Worm (Caenorhabditis elegans): ENCODE results near the gene cdk-11.2.
A peak's percentile ranks its signal among the peaks of the same experiment; 100 is the strongest.

cdk-11.2 gene

ce11 chrX:10372556-10372955 lies 47.0 kb downstream of the cdk-11.2 start, which contains the start of gene Y49A10A.2:
Gene Y49A10A.2 (minus strand): TSS chrX:10372664.
- TF ChIP-seq mls-2 (tag; optimal IDR thresholded peaks at IDR 0.05) (no peak), elt-1 (tag; optimal IDR thresholded peaks at IDR 0.05; ENCODE audit: borderline replicate concordance, insufficient read depth) (no peak), ceh-83 (GFP tag; optimal IDR thresholded peaks at IDR 0.05) (no peak), ces-1 (GFP tag; optimal IDR thresholded peaks at IDR 0.05) (peak; percentile 50), nhr-28 (tag; optimal IDR thresholded peaks at IDR 0.05) (no peak), pha-4 (tag; optimal IDR thresholded peaks at IDR 0.05) (peak; percentile 39), nhr-237 (tag; optimal IDR thresholded peaks at IDR 0.05) (no peak), mab-5 (tag; optimal IDR thresholded peaks at IDR 0.05) (no peak), ceh-43 (GFP tag; optimal IDR thresholded peaks at IDR 0.05) (no peak), cnd-1 (tag; optimal IDR thresholded peaks at IDR 0.05) (peak; percentile 88), unc-39 (tag; optimal IDR thresholded peaks at IDR 0.05) (no peak), unc-62 (GFP tag; optimal IDR thresholded peaks at IDR 0.05) (no peak), flh-1 (GFP tag; optimal IDR thresholded peaks at IDR 0.05) (no peak), elt-3 (tag; optimal IDR thresholded peaks at IDR 0.05) (no peak), M03D4.4 (tag; optimal IDR thresholded peaks at IDR 0.05) (peak; percentile 36), nhr-2 (tag; optimal IDR thresholded peaks at IDR 0.05) (no peak), sem-2 (GFP tag; optimal IDR thresholded peaks at IDR 0.05) (no peak), bed-3 (GFP tag; optimal IDR thresholded peaks at IDR 0.05) (no peak), hlh-1 (tag; optimal IDR thresholded peaks at IDR 0.05) (peak; percentile 50), nhr-76 (tag; optimal IDR thresholded peaks at IDR 0.05) (no peak), sptf-1 (tag; optimal IDR thresholded peaks at IDR 0.05) (no peak), nhr-12 (tag; optimal IDR thresholded peaks at IDR 0.05) (no peak), ham-2 (GFP tag; optimal IDR thresholded peaks at IDR 0.05) (peak; percentile 27), zip-8 (tag; optimal IDR thresholded peaks at IDR 0.05) (no peak), ztf-11 (tag; optimal IDR thresholded peaks at IDR 0.05) (no peak), lin-32 (GFP tag; optimal IDR thresholded peaks at IDR 0.05) (peak; percentile 82), drap-1 (GFP tag; optimal IDR thresholded peaks at IDR 0.05) (no peak), blmp-1 (tag; optimal IDR thresholded peaks at IDR 0.05) (no peak), snpc-4 (tag; optimal IDR thresholded peaks at IDR 0.05) (no peak), lin-13 (tag; optimal IDR thresholded peaks at IDR 0.05) (no peak), lsy-2 (tag; optimal IDR thresholded peaks at IDR 0.05) (no peak), mep-1 (tag; optimal IDR thresholded peaks at IDR 0.05) (peak; percentile 51), tbx-8 (GFP tag; optimal IDR thresholded peaks at IDR 0.05) (no peak), unc-120 (tag; optimal IDR thresholded peaks at IDR 0.05; ENCODE audit: poor library complexity, severe bottlenecking) (peak; percentile 81), ceh-39 (tag; optimal IDR thresholded peaks at IDR 0.05) (no peak)

Data from whole organism, mixed stage, embryonic.